Fruit fly (Drosophila melanogaster) whole organism, embryonic: Measurements from ENCODE around the gene Crz.
A peak's percentile ranks its signal among the peaks of the same experiment; 100 is the strongest.

Experiments
- Bdp1 ChIP-seq: fragments of 200-800 bp; sonication (Bioruptor generic); optimal IDR thresholded peaks from 3 replicates; lab custom pipeline; 2016; ENCODE audit warnings: missing biosample characterization, missing genetic modification characterization
- CG11695 ChIP-seq: fragments of 200-800 bp; sonication (Bioruptor generic); IDR thresholded peaks from 3 replicates; pipeline ENCODE4 v1.3.6; 2022; ENCODE audit warnings: missing biosample characterization, missing genetic modification characterization
- CG15601 ChIP-seq: fragments of 200-800 bp; sonication (Bioruptor generic); optimal IDR thresholded peaks from 3 replicates; lab custom pipeline; 2019; ENCODE audit warnings: missing biosample characterization, mild to moderate bottlenecking, missing genetic modification characterization, moderate library complexity
- CG17328 ChIP-seq: fragments of 200-800 bp; sonication (Bioruptor generic); IDR thresholded peaks from 2 replicates; pipeline ENCODE4 v1.3.6; 2022; ENCODE audit warnings: missing biosample characterization, missing genetic modification characterization
- CG17829 ChIP-seq: fragments of 200-800 bp; optimal IDR thresholded peaks from 2 replicates; lab custom pipeline; 2019; ENCODE audit warnings: missing biosample characterization, mild to moderate bottlenecking, missing genetic modification characterization, moderate library complexity
- CG2889 ChIP-seq: fragments of 200-800 bp; sonication (Bioruptor generic); IDR thresholded peaks from 3 replicates; pipeline ENCODE4 v1.3.6; 2022; ENCODE audit warnings: missing biosample characterization, missing genetic modification characterization
- CG30020 ChIP-seq: fragments of 200-800 bp; optimal IDR thresholded peaks from 2 replicates; lab custom pipeline; 2019; ENCODE audit warnings: missing biosample characterization, mild to moderate bottlenecking, missing genetic modification characterization, moderate library complexity
- CG3838 ChIP-seq: fragments of 200-800 bp; sonication (Bioruptor generic); optimal IDR thresholded peaks from 3 replicates; lab custom pipeline; 2016; ENCODE audit warnings: missing biosample characterization, missing genetic modification characterization
- CG4328 ChIP-seq: fragments of 200-800 bp; sonication (Bioruptor generic); optimal IDR thresholded peaks from 3 replicates; lab custom pipeline; 2017; ENCODE audit warnings: missing biosample characterization, missing genetic modification reagents, missing genetic modification characterization
- CG6854 ChIP-seq: fragments of 200-800 bp; sonication (Bioruptor generic); optimal IDR thresholded peaks from 3 replicates; lab custom pipeline; 2017; ENCODE audit warnings: missing biosample characterization, mild to moderate bottlenecking, missing genetic modification characterization
- CG7745 ChIP-seq: fragments of 200-800 bp; sonication (Bioruptor generic); optimal IDR thresholded peaks from 2 replicates; lab custom pipeline; 2018; ENCODE audit warnings: missing biosample characterization, mild to moderate bottlenecking, missing genetic modification characterization, moderate library complexity
- CG7987 ChIP-seq: fragments of 200-800 bp; sonication (Bioruptor generic); optimal IDR thresholded peaks from 2 replicates; lab custom pipeline; 2018; ENCODE audit warnings: missing biosample characterization, mild to moderate bottlenecking, missing genetic modification characterization, moderate library complexity
- CG8388 ChIP-seq: fragments of 200-800 bp; sonication (Bioruptor generic); optimal IDR thresholded peaks from 2 replicates; lab custom pipeline; 2019; ENCODE audit warnings: missing biosample characterization, mild to moderate bottlenecking, missing genetic modification characterization, moderate library complexity
- CG9817 ChIP-seq: fragments of 200-800 bp; sonication (Bioruptor generic); optimal IDR thresholded peaks from 2 replicates; lab custom pipeline; 2018; ENCODE audit warnings: missing biosample characterization, mild to moderate bottlenecking, missing genetic modification characterization, moderate library complexity
- CkIIα-i1 ChIP-seq: fragments of 200-800 bp; sonication (Bioruptor generic); IDR thresholded peaks from 2 replicates; pipeline ENCODE4 v1.3.6; 2022; ENCODE audit warnings: missing biosample characterization, missing genetic modification characterization
- CoRest ChIP-seq: fragments of 200-800 bp; sonication (Bioruptor generic); optimal IDR thresholded peaks from 3 replicates; lab custom pipeline; 2018; ENCODE audit warnings: missing biosample characterization, mild to moderate bottlenecking, missing genetic modification characterization, moderate library complexity
- Dek ChIP-seq: fragments of 200-800 bp; sonication (Bioruptor generic); optimal IDR thresholded peaks from 3 replicates; lab custom pipeline; 2019; ENCODE audit warnings: missing biosample characterization, mild to moderate bottlenecking, missing genetic modification characterization, moderate library complexity
- Dll ChIP-seq: fragments of 200-800 bp; sonication (Bioruptor generic); IDR thresholded peaks from 4 replicates; pipeline ENCODE4 v1.3.6; 2022; ENCODE audit warnings: missing biosample characterization, missing genetic modification characterization; ENCODE audit not compliant: partially characterized antibody
- Lpt ChIP-seq: fragments of >200 bp; optimal IDR thresholded peaks from 2 replicates; lab custom pipeline; 2018; ENCODE audit warnings: missing biosample characterization, missing genetic modification characterization
- Nf-YA ChIP-seq: fragments of 200-800 bp; sonication (Bioruptor generic); IDR thresholded peaks from 2 replicates; pipeline ENCODE4 v1.3.6; 2022; ENCODE audit warnings: missing biosample characterization, missing genetic modification characterization
- PHDP ChIP-seq: fragments of 200-800 bp; sonication (Bioruptor generic); optimal IDR thresholded peaks from 3 replicates; lab custom pipeline; 2018; ENCODE audit warnings: missing biosample characterization, mild to moderate bottlenecking, missing genetic modification characterization, moderate library complexity
- Pdp1 ChIP-seq, 2 experiments: fragments of 200-800 bp; sonication (Bioruptor generic); optimal IDR thresholded peaks; 3 replicates each; lab custom pipeline; 2016; ENCODE audit warnings: missing biosample characterization in 2 of 2, missing genetic modification characterization in 2 of 2, mild to moderate bottlenecking in 1 of 2, moderate library complexity in 1 of 2
- TFAM ChIP-seq: fragments of 200-800 bp; sonication (Bioruptor generic); optimal IDR thresholded peaks from 2 replicates; lab custom pipeline; 2017; ENCODE audit warnings: missing biosample characterization, missing genetic modification characterization, inconsistent platforms
- Vsx1 ChIP-seq: fragments of 200-800 bp; sonication (Bioruptor generic); optimal IDR thresholded peaks from 2 replicates; lab custom pipeline; 2017; ENCODE audit warnings: missing biosample characterization, mild to moderate bottlenecking, missing genetic modification characterization, missing genetic modification reagents
- Xrp1 ChIP-seq: fragments of 200-800 bp; sonication (Bioruptor generic); IDR thresholded peaks from 2 replicates; pipeline ENCODE4 v1.3.6; 2022; ENCODE audit warnings: missing biosample characterization, missing genetic modification characterization
- br ChIP-seq: fragments of >200 bp; optimal IDR thresholded peaks from 2 replicates; lab custom pipeline; 2017
- caup ChIP-seq: fragments of 200-800 bp; sonication (Bioruptor generic); optimal IDR thresholded peaks from 3 replicates; lab custom pipeline; 2017; ENCODE audit warnings: missing biosample characterization, mild to moderate bottlenecking, missing genetic modification characterization, moderate library complexity; ENCODE audit not compliant: severe bottlenecking
- croc ChIP-seq: fragments of 200-800 bp; sonication (Bioruptor generic); conservative IDR thresholded peaks from 3 replicates; pipeline ENCODE4 v1.3.6; 2022; ENCODE audit warnings: missing biosample characterization, missing genetic modification characterization
- crol ChIP-seq: fragments of 200-800 bp; sonication (Bioruptor generic); IDR thresholded peaks from 2 replicates; pipeline ENCODE4 v1.3.6; 2022; ENCODE audit warnings: missing biosample characterization, missing genetic modification characterization
- ewg ChIP-seq: fragments of 200-800 bp; sonication (Bioruptor generic); optimal IDR thresholded peaks from 3 replicates; lab custom pipeline; 2017; ENCODE audit warnings: mild to moderate bottlenecking, missing biosample characterization, missing genetic modification reagents, missing genetic modification characterization
- fru ChIP-seq: fragments of >200 bp; optimal IDR thresholded peaks from 2 replicates; lab custom pipeline; 2017
- gem ChIP-seq: fragments of 200-800 bp; sonication (Bioruptor generic); optimal IDR thresholded peaks from 2 replicates; lab custom pipeline; 2019; ENCODE audit warnings: missing biosample characterization, mild to moderate bottlenecking, missing genetic modification characterization, moderate library complexity
- gt ChIP-seq: fragments of 200-800 bp; sonication (Bioruptor generic); IDR thresholded peaks from 2 replicates; pipeline ENCODE4 v1.3.6; 2022; ENCODE audit warnings: missing biosample characterization, missing genetic modification characterization
- knrl ChIP-seq: fragments of 200-800 bp; sonication (Bioruptor generic); IDR thresholded peaks from 3 replicates; pipeline ENCODE4 v1.3.6; 2022; ENCODE audit warnings: missing biosample characterization, missing genetic modification characterization; ENCODE audit not compliant: partially characterized antibody
- lilli ChIP-seq: fragments of 200-800 bp; sonication (Bioruptor generic); optimal IDR thresholded peaks from 3 replicates; lab custom pipeline; 2016; ENCODE audit warnings: missing biosample characterization, missing genetic modification characterization
- luna ChIP-seq: fragments of 200-800 bp; sonication (Bioruptor generic); optimal IDR thresholded peaks from 2 replicates; lab custom pipeline; 2016; ENCODE audit warnings: missing biosample characterization, missing genetic modification characterization
- mld ChIP-seq: fragments of 200-800 bp; sonication (Bioruptor generic); IDR thresholded peaks from 3 replicates; pipeline ENCODE4 v1.3.6; 2022; ENCODE audit warnings: missing biosample characterization, missing genetic modification characterization; ENCODE audit not compliant: partially characterized antibody
- pan ChIP-seq, 4 experiments: fragments of >200 bp in 3 of 4; fragments of 200-800 bp in 1 of 4; sonication (Bioruptor generic) in 1 of 4; optimal IDR thresholded peaks in 3 of 4; IDR thresholded peaks in 1 of 4; 2 replicates each; pipeline versions ENCODE4 v1.3.6 to Lab custom; 2017 to 2022; ENCODE audit warnings: missing biosample characterization in 2 of 4, missing genetic modification characterization in 2 of 4, mixed read lengths in 1 of 4
- peb ChIP-seq: fragments of 200-800 bp; sonication (Bioruptor generic); IDR thresholded peaks from 2 replicates; pipeline ENCODE4 v1.3.6; 2022; ENCODE audit warnings: missing biosample characterization, missing genetic modification characterization
- pfk ChIP-seq: fragments of 200-800 bp; sonication (Bioruptor generic); optimal IDR thresholded peaks from 2 replicates; lab custom pipeline; 2018; ENCODE audit warnings: missing biosample characterization, mild to moderate bottlenecking, missing genetic modification characterization, moderate library complexity
- ranshi ChIP-seq: fragments of 200-800 bp; sonication (Bioruptor generic); IDR thresholded peaks from 2 replicates; pipeline ENCODE4 v1.3.6; 2022; ENCODE audit warnings: missing biosample characterization, missing genetic modification characterization
- slou ChIP-seq: fragments of 200-800 bp; sonication (Bioruptor generic); optimal IDR thresholded peaks from 3 replicates; lab custom pipeline; 2016; ENCODE audit warnings: missing biosample characterization, missing genetic modification characterization
- slp2 ChIP-seq: fragments of 200-800 bp; sonication (Bioruptor generic); optimal IDR thresholded peaks from 2 replicates; lab custom pipeline; 2016; ENCODE audit warnings: missing biosample characterization, missing genetic modification characterization
- stwl ChIP-seq: fragments of 200-800 bp; sonication (Bioruptor generic); optimal IDR thresholded peaks from 3 replicates; lab custom pipeline; 2018; ENCODE audit warnings: missing biosample characterization, mild to moderate bottlenecking, missing genetic modification characterization, moderate library complexity
- sug ChIP-seq: fragments of 200-800 bp; optimal IDR thresholded peaks from 2 replicates; lab custom pipeline; 2019; ENCODE audit warnings: missing biosample characterization, mild to moderate bottlenecking, missing genetic modification characterization, moderate library complexity
- toy ChIP-seq: fragments of 200-800 bp; sonication (Bioruptor generic); IDR thresholded peaks from 2 replicates; pipeline ENCODE4 v1.3.6; 2022; ENCODE audit warnings: missing biosample characterization, missing genetic modification characterization
- usp ChIP-seq: fragments of >200 bp; optimal IDR thresholded peaks from 2 replicates; lab custom pipeline; 2017; ENCODE audit warnings: missing biosample characterization, missing genetic modification characterization
- vnd ChIP-seq: fragments of 200-800 bp; sonication (Bioruptor generic); IDR thresholded peaks from 3 replicates; pipeline ENCODE4 v1.3.6; 2022; ENCODE audit warnings: missing biosample characterization, missing genetic modification characterization; ENCODE audit not compliant: partially characterized antibody
- zf30C ChIP-seq: fragments of 200-800 bp; sonication (Bioruptor generic); optimal IDR thresholded peaks from 3 replicates; lab custom pipeline; 2018; ENCODE audit warnings: missing biosample characterization, mild to moderate bottlenecking, missing genetic modification characterization

Gene Crz

dm6 chr3R:14288669-14289383, 25.8 kb upstream of the Crz start, which contains the start of gene red (continued):
- TF ChIP-seq peb (GFP tag; lab: Robert Waterston, UW), result 0 out of 2 replicates have a peak, but pooled peaks have one; percentile 30
- peak; percentile 63; the same call in 1 of the 2 replicates for TF ChIP-seq toy (GFP tag; lab: Robert Waterston, UW)
- TF ChIP-seq pan (optimal IDR thresholded peaks at IDR 0.05; lab: Kevin White, UChicago), result no peak
- TF ChIP-seq pan (GFP tag; optimal IDR thresholded peaks at IDR 0.05 in 1 of 2, IDR thresholded peaks at IDR 0.05 in 1 of 2), result peak in 1 of 2 experiments; percentile 79
- no peak for TF ChIP-seq luna (GFP tag; lab: Kevin White, UChicago)
- TF ChIP-seq Xrp1 (GFP tag; lab: Robert Waterston, UW), result peak; percentile 74
- peak; percentile 58 for TF ChIP-seq CG17328 (GFP tag; lab: Robert Waterston, UW)
- TF ChIP-seq Nf-YA (GFP tag; lab: Robert Waterston, UW), result no peak
- no peak for TF ChIP-seq br (lab: Kevin White, UChicago)
- peak; percentile 19 to 31 for TF ChIP-seq Pdp1 (GFP tag; optimal IDR thresholded peaks at IDR 0.05; lab: Kevin White, UChicago)
- TF ChIP-seq crol (GFP tag; lab: Robert Waterston, UW), result no peak
- peak; percentile 85 for TF ChIP-seq gem
- TF ChIP-seq CoRest (tag; lab: Kevin White, UChicago), result peak; percentile 81
- TF ChIP-seq slou (GFP tag; lab: Kevin White, UChicago), result no peak
- no peak for TF ChIP-seq CG30020 (tag; lab: Kevin White, UChicago)
- no peak for TF ChIP-seq CG3838 (GFP tag; lab: Kevin White, UChicago)
- no peak for TF ChIP-seq stwl (tag; lab: Kevin White, UChicago)
- TF ChIP-seq CkIIα-i1 (GFP tag; lab: Robert Waterston, UW), result no peak
- no peak for TF ChIP-seq slp2 (GFP tag; lab: Kevin White, UChicago)
- no peak for TF ChIP-seq gt (GFP tag; lab: Robert Waterston, UW)
- TF ChIP-seq CG15601, result peak; percentile 45
- TF ChIP-seq lilli (GFP tag; lab: Kevin White, UChicago), result peak; percentile 81
- peak; percentile 67 for TF ChIP-seq CG9817 (tag; lab: Kevin White, UChicago)
- TF ChIP-seq vnd (GFP tag; lab: Robert Waterston, UW), result no peak
- no peak for TF ChIP-seq CG4328 (GFP tag; lab: Kevin White, UChicago)
- TF ChIP-seq ewg (GFP tag; lab: Kevin White, UChicago), result peak; percentile 47
- TF ChIP-seq Dll (GFP tag; lab: Robert Waterston, UW), result no peak
- TF ChIP-seq ranshi, result peak; percentile 70; the same call in 1 of the 2 replicates
- TF ChIP-seq CG8388 (GFP tag; lab: Kevin White, UChicago), result peak; percentile 54
- peak; percentile 72 for TF ChIP-seq caup (GFP tag; lab: Kevin White, UChicago)
- TF ChIP-seq CG7987, result peak; percentile 13
- TF ChIP-seq mld, result no peak
- peak; percentile 62 for TF ChIP-seq CG6854 (GFP tag; lab: Kevin White, UChicago)
- no peak for TF ChIP-seq zf30C (GFP tag; lab: Kevin White, UChicago)
- peak; percentile 83 for TF ChIP-seq CG11695
- TF ChIP-seq Lpt (GFP tag; lab: Kevin White, UChicago), result no peak
- TF ChIP-seq knrl (GFP tag; lab: Robert Waterston, UW), result no peak
- TF ChIP-seq TFAM (GFP tag; lab: Kevin White, UChicago), result no peak
- 0 out of 3 replicates have a peak, but pooled peaks have one; percentile 32 for TF ChIP-seq CG2889 (GFP tag; lab: Robert Waterston, UW)
- peak; percentile 58 for TF ChIP-seq CG17829 (tag; lab: Kevin White, UChicago)
- no peak for TF ChIP-seq fru (lab: Kevin White, UChicago)
- peak; percentile 85 for TF ChIP-seq PHDP
- peak; percentile 47 for TF ChIP-seq Bdp1 (GFP tag; lab: Kevin White, UChicago)
- TF ChIP-seq usp, result no peak
- TF ChIP-seq CG7745 (tag; lab: Kevin White, UChicago), result no peak
- peak; percentile 13 for TF ChIP-seq pfk
- peak; percentile 62 for TF ChIP-seq Dek (tag; lab: Kevin White, UChicago)
- peak; percentile 32 for TF ChIP-seq Vsx1 (GFP tag; lab: Kevin White, UChicago)
- TF ChIP-seq croc (GFP tag; lab: Robert Waterston, UW), result no peak
- TF ChIP-seq sug (tag; lab: Kevin White, UChicago), result peak; percentile 93
